Fruit fly (Drosophila melanogaster): ENCODE data around the gene nis.
A peak's percentile ranks its signal among the peaks of the same experiment; 100 is the strongest.

nis gene

dm6 chr2L:1590167-1590566 lies 3.2 kb upstream of the nis start (continued):
- TF ChIP-seq hkb (optimal IDR thresholded peaks at IDR 0.05): no peak
- TF ChIP-seq hkb (GFP tag; IDR thresholded peaks at IDR 0.05): peak; percentile 81
- peak; percentile 83 for TF ChIP-seq HLH3B (GFP tag; IDR thresholded peaks at IDR 0.05)
- TF ChIP-seq CrebB (tag; optimal IDR thresholded peaks at IDR 0.05): peak; percentile 60
- peak; percentile 77 for TF ChIP-seq pho (GFP tag; optimal IDR thresholded peaks at IDR 0.05)
- peak; percentile 27 for TF ChIP-seq pb (GFP tag; optimal IDR thresholded peaks at IDR 0.05)
- TF ChIP-seq Bdp1 (GFP tag; optimal IDR thresholded peaks at IDR 0.05): peak; percentile 57
- no peak for TF ChIP-seq Dll (GFP tag; IDR thresholded peaks at IDR 0.05; ENCODE audit: partially characterized antibody)
- TF ChIP-seq abd-A (tag; optimal IDR thresholded peaks at IDR 0.05): no peak
- peak; percentile 37 for TF ChIP-seq CG12942 (GFP tag; optimal IDR thresholded peaks at IDR 0.05)
- TF ChIP-seq E2f1 (GFP tag; IDR thresholded peaks at IDR 0.05): peak; percentile 75
- TF ChIP-seq D19A (tag; optimal IDR thresholded peaks at IDR 0.05): peak; percentile 70
- no peak for TF ChIP-seq YL-1 (GFP tag; optimal IDR thresholded peaks at IDR 0.05)
- TF ChIP-seq tin (GFP tag; optimal IDR thresholded peaks at IDR 0.05): peak; percentile 82
- TF ChIP-seq stc (GFP tag; IDR thresholded peaks at IDR 0.05): peak; percentile 81
- TF ChIP-seq gsb (GFP tag; IDR thresholded peaks at IDR 0.05): peak; percentile 61; the same call in 1 of the 2 replicates
- no peak for TF ChIP-seq corto (GFP tag; optimal IDR thresholded peaks at IDR 0.05)
- TF ChIP-seq CG9932 (GFP tag; IDR thresholded peaks at IDR 0.05): peak; percentile 74
- TF ChIP-seq H2.0 (GFP tag; IDR thresholded peaks at IDR 0.05): peak; percentile 69; the same call in 1 of the 2 replicates
- TF ChIP-seq shn (GFP tag; optimal IDR thresholded peaks at IDR 0.05): peak; percentile 56
- TF ChIP-seq fu2 (GFP tag; optimal IDR thresholded peaks at IDR 0.05): peak; percentile 67
- TF ChIP-seq Sin3A (optimal IDR thresholded peaks at IDR 0.05): no peak
- TF ChIP-seq CG8089 (GFP tag; optimal IDR thresholded peaks at IDR 0.05): peak; percentile 62
- no peak for TF ChIP-seq CG4617 (GFP tag; optimal IDR thresholded peaks at IDR 0.05; ENCODE audit: borderline replicate concordance)
- TF ChIP-seq CG11723 (GFP tag; optimal IDR thresholded peaks at IDR 0.05): peak; percentile 43
- no peak for TF ChIP-seq CG15073 (GFP tag; optimal IDR thresholded peaks at IDR 0.05)
- TF ChIP-seq slp2 (GFP tag; optimal IDR thresholded peaks at IDR 0.05): peak; percentile 54
- peak; percentile 70 for TF ChIP-seq CG16863 (GFP tag; optimal IDR thresholded peaks at IDR 0.05)
- TF ChIP-seq CG17385 (GFP tag; optimal IDR thresholded peaks at IDR 0.05): peak; percentile 64
- TF ChIP-seq CG10959 (GFP tag; IDR thresholded peaks at IDR 0.05): peak; percentile 62
- no peak for TF ChIP-seq pita (GFP tag; optimal IDR thresholded peaks at IDR 0.05)
- TF ChIP-seq Meics (GFP tag; optimal IDR thresholded peaks at IDR 0.05): peak; percentile 79
- no peak for TF ChIP-seq TFAM (GFP tag; optimal IDR thresholded peaks at IDR 0.05)
- TF ChIP-seq CG10431 (GFP tag; optimal IDR thresholded peaks at IDR 0.05): no peak
- peak; percentile 9 for TF ChIP-seq zf30C (GFP tag; optimal IDR thresholded peaks at IDR 0.05)
- TF ChIP-seq Opbp (GFP tag; IDR thresholded peaks at IDR 0.05; ENCODE audit: partially characterized antibody): no peak
- peak; percentile 63 for TF ChIP-seq Atf-2 (GFP tag; optimal IDR thresholded peaks at IDR 0.05)
- TF ChIP-seq CG10462 (GFP tag; optimal IDR thresholded peaks at IDR 0.05): peak; percentile 20
- TF ChIP-seq CG17359 (tag; optimal IDR thresholded peaks at IDR 0.05): peak; percentile 85
- TF ChIP-seq Drgx (GFP tag; IDR thresholded peaks at IDR 0.05): peak; percentile 91
- TF ChIP-seq trem (tag; optimal IDR thresholded peaks at IDR 0.05): peak; percentile 32
- TF ChIP-seq eyg (GFP tag; optimal IDR thresholded peaks at IDR 0.05): peak; percentile 75
- no peak for TF ChIP-seq GATAe (GFP tag; conservative IDR thresholded peaks at IDR 0.05)
- TF ChIP-seq CG8924 (tag; optimal IDR thresholded peaks at IDR 0.05): peak; percentile 68
- peak; percentile 55 for TF ChIP-seq E2f2 (GFP tag; IDR thresholded peaks at IDR 0.05)
- TF ChIP-seq CG4707 (GFP tag; optimal IDR thresholded peaks at IDR 0.05): peak; percentile 21
- TF ChIP-seq Six4 (GFP tag; optimal IDR thresholded peaks at IDR 0.05): peak; percentile 50
- peak; percentile 87 for TF ChIP-seq Sox102F (GFP tag; optimal IDR thresholded peaks at IDR 0.05)
- no peak for TF ChIP-seq pzg (GFP tag; optimal IDR thresholded peaks at IDR 0.05)
- peak; percentile 73 for TF ChIP-seq Hand (GFP tag; optimal IDR thresholded peaks at IDR 0.05)
- peak; percentile 41 to 80 for TF ChIP-seq Hr51 (GFP tag; optimal IDR thresholded peaks at IDR 0.05)
- no peak for TF ChIP-seq CG4360 (GFP tag; IDR thresholded peaks at IDR 0.05)
